Worm (Caenorhabditis elegans): ENCODE data around the gene unc-53.

unc-53 gene

DNA sequence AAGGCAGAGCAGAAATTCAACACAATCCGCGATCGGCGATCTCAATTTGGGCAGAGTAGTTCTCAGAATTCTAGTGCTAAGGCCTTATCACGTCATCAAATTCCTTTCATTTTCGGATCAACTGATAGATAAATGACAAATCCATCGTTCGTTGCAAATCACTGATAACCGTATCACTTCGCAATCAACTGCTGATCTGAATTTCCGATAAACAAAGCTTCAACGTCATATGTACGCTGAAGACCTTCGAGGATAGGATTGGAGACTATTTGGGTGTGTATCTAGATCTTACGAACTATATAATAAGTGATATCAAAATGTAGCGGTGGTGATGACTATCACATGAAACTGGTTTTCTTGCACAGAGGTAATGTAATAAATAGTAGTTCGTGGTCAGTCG lies 32.0 kb downstream of the unc-53 start:
- TF ChIP-seq hmg-4 (GFP tag; optimal IDR thresholded peaks at IDR 0.05) (no peak), pes-1 (GFP tag; IDR thresholded peaks at IDR 0.05) (no peak), tbx-11 (GFP tag; IDR thresholded peaks at IDR 0.05) (no peak), tra-4 (tag; optimal IDR thresholded peaks at IDR 0.05) (no peak), aly-1 (tag; optimal IDR thresholded peaks at IDR 0.05) (no peak), ets-7 (tag; optimal IDR thresholded peaks at IDR 0.05) (no peak), hnd-1 (tag; optimal IDR thresholded peaks at IDR 0.05) (no peak)

DNA sequence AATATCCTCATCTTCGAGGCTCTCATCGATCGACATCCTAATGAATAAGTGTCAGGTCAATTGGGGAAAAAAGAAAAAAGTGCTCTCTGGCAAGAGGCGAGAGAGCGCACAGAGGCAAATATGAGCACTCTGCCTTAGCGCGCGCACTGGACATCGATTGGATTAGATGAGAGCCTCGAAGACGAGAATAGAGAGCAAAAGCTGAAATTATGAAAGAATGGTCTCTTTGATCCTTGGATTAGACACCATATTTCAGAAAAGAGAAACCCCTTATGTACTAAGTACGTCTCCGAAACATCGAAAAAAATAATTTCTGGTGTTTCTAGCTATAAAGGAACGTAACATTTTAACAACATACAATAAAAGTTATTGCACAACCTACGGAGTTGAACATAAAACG lies 34.0 kb downstream of the unc-53 start, which contains the start of gene F45E10.2:
TSS of gene F45E10.2 (minus strand) at position 101 of the 400 bp plus-strand sequence.
- TF ChIP-seq ets-7 (tag; optimal IDR thresholded peaks at IDR 0.05) (no peak), ama-1 (optimal IDR thresholded peaks at IDR 0.05) (no peak), hmbx-1 (tag; optimal IDR thresholded peaks at IDR 0.05) (no peak), ceh-13 (GFP tag; optimal IDR thresholded peaks at IDR 0.05) (no peak), B0310.2 (tag; optimal IDR thresholded peaks at IDR 0.05) (no peak), tbx-37 (GFP tag; conservative IDR thresholded peaks at IDR 0.05) (no peak), tbx-11 (GFP tag; IDR thresholded peaks at IDR 0.05) (no peak), ceh-36 (tag; optimal IDR thresholded peaks at IDR 0.05) (no peak), tra-4 (tag; optimal IDR thresholded peaks at IDR 0.05) (no peak), hnd-1 (tag; optimal IDR thresholded peaks at IDR 0.05) (no peak), aly-1 (tag; optimal IDR thresholded peaks at IDR 0.05) (no peak), scrt-1 (GFP tag; IDR thresholded peaks at IDR 0.05) (no peak), F13C5.2 (tag; optimal IDR thresholded peaks at IDR 0.05) (no peak)

DNA sequence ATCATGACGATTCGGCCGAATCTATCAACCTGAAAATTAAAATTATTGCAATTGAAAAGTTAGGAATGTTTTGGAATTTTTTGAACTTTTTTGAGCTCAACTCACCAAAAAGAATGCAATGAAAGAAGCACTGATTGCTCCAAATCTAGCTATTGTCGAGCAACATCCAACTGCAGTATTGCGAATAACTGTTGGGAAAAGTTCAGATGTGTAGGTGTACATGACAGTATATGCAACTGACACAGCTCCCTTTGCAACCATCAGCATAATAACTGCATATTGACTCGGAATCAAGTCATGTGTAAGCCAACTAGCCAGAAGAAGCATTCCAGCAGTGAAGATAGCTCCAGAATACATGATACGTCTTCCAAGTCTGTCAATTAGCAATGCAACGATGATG lies 36.7 kb downstream of the unc-53 start:
- TF ChIP-seq ceh-36 (tag; optimal IDR thresholded peaks at IDR 0.05), result no peak

DNA sequence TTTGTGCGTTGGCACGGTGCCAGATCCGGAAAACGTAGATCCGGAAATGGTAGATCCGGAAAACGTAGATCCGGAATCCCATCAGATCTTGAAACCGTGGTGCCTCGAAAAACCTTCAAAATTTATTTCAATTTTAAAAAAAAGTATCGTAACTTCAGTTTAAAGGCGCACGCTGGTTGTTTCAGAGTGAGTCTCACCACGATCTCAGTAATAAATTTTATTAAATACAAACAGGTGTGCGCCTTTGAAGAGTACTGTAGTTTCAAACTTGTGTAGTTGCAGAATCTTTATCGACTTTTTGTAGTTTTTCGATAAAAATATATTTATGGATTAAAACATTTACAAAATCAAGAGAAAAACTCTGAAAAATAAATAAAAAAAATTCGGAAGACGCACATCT lies 38.6 kb downstream of the unc-53 start:
- TF ChIP-seq flt-1 (GFP tag; IDR thresholded peaks at IDR 0.05) (no peak), tra-4 (tag; optimal IDR thresholded peaks at IDR 0.05) (no peak), F13C5.2 (tag; optimal IDR thresholded peaks at IDR 0.05) (no peak), hmbx-1 (tag; optimal IDR thresholded peaks at IDR 0.05) (no peak), ama-1 (optimal IDR thresholded peaks at IDR 0.05) (no peak), ceh-36 (tag; optimal IDR thresholded peaks at IDR 0.05) (no peak), sea-1 (GFP tag; conservative IDR thresholded peaks at IDR 0.05) (no peak), B0310.2 (tag; optimal IDR thresholded peaks at IDR 0.05) (no peak), hmg-4 (GFP tag; optimal IDR thresholded peaks at IDR 0.05) (no peak), tbx-37 (GFP tag; conservative IDR thresholded peaks at IDR 0.05) (no peak), scrt-1 (GFP tag; IDR thresholded peaks at IDR 0.05) (no peak), aly-1 (tag; optimal IDR thresholded peaks at IDR 0.05) (no peak), hnd-1 (tag; optimal IDR thresholded peaks at IDR 0.05) (no peak), ceh-13 (GFP tag; optimal IDR thresholded peaks at IDR 0.05) (no peak), ets-7 (tag; optimal IDR thresholded peaks at IDR 0.05) (no peak), pes-1 (GFP tag; IDR thresholded peaks at IDR 0.05) (no peak), tbx-11 (GFP tag; IDR thresholded peaks at IDR 0.05) (no peak)

DNA sequence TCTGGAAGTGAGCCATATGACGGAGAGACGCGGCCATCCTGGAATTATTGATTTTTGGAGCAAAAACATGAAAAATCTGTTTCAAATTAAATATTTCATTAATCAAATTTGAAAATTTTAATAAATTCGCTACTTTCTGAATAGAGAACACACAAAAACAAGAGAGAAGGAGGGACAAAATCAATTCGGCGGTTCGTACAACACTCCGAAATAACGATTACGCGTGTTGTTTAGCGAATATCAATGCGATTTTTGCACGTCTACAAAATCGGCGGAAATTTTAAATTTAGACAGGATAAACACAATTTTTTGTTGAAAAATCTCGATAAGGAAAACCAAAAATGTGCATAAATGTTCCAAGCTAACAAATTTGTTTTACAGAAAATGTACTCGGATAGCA lies 39.4 kb downstream of the unc-53 start, which contains the start of the genes sdhd-1 and ilkp-1:
TSS of gene sdhd-1 (minus strand) at position 38 of the 400 bp plus-strand sequence.
TSS of gene ilkp-1 (plus strand) at position 380 of the 400 bp plus-strand sequence.
- TF ChIP-seq tbx-11 (GFP tag; IDR thresholded peaks at IDR 0.05), result no peak
- TF ChIP-seq ama-1 (optimal IDR thresholded peaks at IDR 0.05), result no peak
- TF ChIP-seq hmg-4 (GFP tag; optimal IDR thresholded peaks at IDR 0.05), result no peak
- no peak for TF ChIP-seq scrt-1 (GFP tag; IDR thresholded peaks at IDR 0.05)
- no peak for TF ChIP-seq ceh-13 (GFP tag; optimal IDR thresholded peaks at IDR 0.05)
- no peak for TF ChIP-seq F13C5.2 (tag; optimal IDR thresholded peaks at IDR 0.05)

DNA sequence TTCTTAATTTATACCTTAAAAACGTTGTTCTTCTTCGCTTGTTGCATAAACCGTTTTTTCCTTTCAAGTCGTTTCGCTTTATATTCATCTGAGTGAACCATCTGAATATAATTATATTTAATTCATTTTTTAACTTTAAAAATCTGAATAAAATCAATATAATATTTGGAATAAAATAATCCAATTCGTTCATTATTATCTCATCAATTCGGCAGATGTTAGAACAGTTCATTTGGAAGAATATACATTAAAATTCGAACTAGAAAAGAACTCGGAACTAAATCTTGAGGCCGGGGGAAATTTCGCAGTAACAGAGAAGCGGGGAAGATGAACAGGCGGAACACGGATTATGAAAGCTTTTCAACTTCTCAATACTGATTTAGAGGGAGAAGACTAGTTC lies 40.3 kb downstream of the unc-53 start, which contains the start of gene F33A8.4:
TSS of gene F33A8.4 (minus strand) at position 101 of the 400 bp plus-strand sequence.
- no peak for TF ChIP-seq tra-4 (tag; optimal IDR thresholded peaks at IDR 0.05)
- TF ChIP-seq ama-1 (optimal IDR thresholded peaks at IDR 0.05), result no peak

DNA sequence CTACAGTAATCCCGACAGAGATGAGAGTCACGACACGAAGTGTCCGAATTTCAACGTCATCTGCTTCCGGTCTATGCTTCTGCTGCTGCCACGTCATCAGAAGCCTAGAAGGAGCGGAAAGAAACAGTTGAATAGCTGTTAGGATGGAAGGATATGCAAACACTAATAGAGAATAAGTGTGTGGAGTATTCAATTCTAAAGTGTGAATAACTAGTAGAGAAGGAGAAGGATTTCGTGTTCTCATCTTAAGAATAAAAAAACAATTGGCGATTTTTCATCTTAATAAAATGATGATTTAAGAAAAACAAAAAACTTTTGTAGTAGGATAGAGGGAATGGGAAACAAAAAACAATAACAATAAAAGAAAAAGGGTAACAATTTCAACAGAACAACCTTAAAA lies 43.4 kb downstream of the unc-53 start, which contains the start of gene col-83:
TSS of gene col-83 (minus strand) at position 101 of the 400 bp plus-strand sequence.
- TF ChIP-seq ceh-13 (GFP tag; optimal IDR thresholded peaks at IDR 0.05) (no peak), ets-7 (tag; optimal IDR thresholded peaks at IDR 0.05) (no peak), F13C5.2 (tag; optimal IDR thresholded peaks at IDR 0.05) (no peak), hmbx-1 (tag; optimal IDR thresholded peaks at IDR 0.05) (no peak), tra-4 (tag; optimal IDR thresholded peaks at IDR 0.05) (no peak), sea-1 (GFP tag; conservative IDR thresholded peaks at IDR 0.05) (no peak), ceh-36 (tag; optimal IDR thresholded peaks at IDR 0.05) (no peak), hnd-1 (tag; optimal IDR thresholded peaks at IDR 0.05) (no peak), hmg-4 (GFP tag; optimal IDR thresholded peaks at IDR 0.05) (no peak), scrt-1 (GFP tag; IDR thresholded peaks at IDR 0.05) (no peak), pes-1 (GFP tag; IDR thresholded peaks at IDR 0.05) (no peak), flt-1 (GFP tag; IDR thresholded peaks at IDR 0.05) (no peak)

DNA sequence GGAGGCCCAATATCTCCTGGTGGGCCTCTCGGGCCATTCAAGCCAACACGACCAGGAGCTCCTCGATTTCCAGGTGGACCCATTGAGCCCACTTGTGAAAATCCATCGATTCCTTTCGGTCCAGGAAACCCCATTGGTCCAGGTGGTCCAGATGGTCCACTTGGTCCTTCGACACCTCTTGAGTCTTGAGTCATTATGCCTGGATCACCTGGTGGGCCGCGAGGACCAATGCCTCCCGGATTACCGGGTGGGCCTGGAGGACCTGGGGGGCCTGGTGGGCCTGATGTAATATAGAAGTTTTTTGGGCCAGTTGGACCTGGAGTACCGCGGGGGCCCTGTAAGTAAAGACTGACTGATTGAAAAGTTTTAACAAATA lies 45.1 kb downstream of the unc-53 start:
- TF ChIP-seq pes-1 (GFP tag; IDR thresholded peaks at IDR 0.05), result no peak
- no peak for TF ChIP-seq ets-7 (tag; optimal IDR thresholded peaks at IDR 0.05)
- TF ChIP-seq aly-1 (tag; optimal IDR thresholded peaks at IDR 0.05), result peak; percentile 62
- TF ChIP-seq sea-1 (GFP tag; conservative IDR thresholded peaks at IDR 0.05), result no peak
- no peak for TF ChIP-seq tbx-11 (GFP tag; IDR thresholded peaks at IDR 0.05)
